Worm (Caenorhabditis elegans) whole organism, late embryonic: Measurements from ENCODE around the gene F53H4.4.

Experiments used
- C08G9.2 ChIP-seq: sonication (generic microtip); optimal IDR thresholded peaks from 2 replicates; lab custom pipeline; 2016; ENCODE audit warnings: mild to moderate bottlenecking, missing genetic modification characterization, moderate library complexity, missing compliant biosample characterization
- T23F11.4 ChIP-seq: fragments of 200-800 bp; sonication (Bioruptor generic); optimal IDR thresholded peaks from 2 replicates; lab custom pipeline; 2018; ENCODE audit warnings: mild to moderate bottlenecking, missing genetic modification characterization, missing compliant biosample characterization
- Y22D7AL.16 ChIP-seq: sonication (generic microtip); optimal IDR thresholded peaks from 2 replicates; lab custom pipeline; 2016; ENCODE audit warnings: missing genetic modification characterization, missing compliant biosample characterization
- ceh-2 ChIP-seq: sonication (generic microtip); optimal IDR thresholded peaks from 2 replicates; lab custom pipeline; 2016; ENCODE audit warnings: missing genotype, missing genetic modification characterization, missing compliant biosample characterization
- ceh-30 ChIP-seq: fragments of 150-350 bp; optimal IDR thresholded peaks from 2 replicates; lab custom pipeline; 2014; ENCODE audit warnings: missing biosample characterization, missing genetic modification characterization
- ceh-45 ChIP-seq: fragments of 200-800 bp; sonication (Bioruptor generic); IDR thresholded peaks from 2 replicates; pipeline ENCODE4 v1.3.6; 2022; ENCODE audit warnings: missing genetic modification reagents, missing genetic modification characterization, missing compliant biosample characterization
- che-1 ChIP-seq: sonication (generic microtip); optimal IDR thresholded peaks from 2 replicates; lab custom pipeline; 2016; ENCODE audit warnings: mild to moderate bottlenecking, missing genetic modification characterization, missing compliant biosample characterization
- elt-4 ChIP-seq: sonication (generic microtip); optimal IDR thresholded peaks from 2 replicates; lab custom pipeline; 2016; ENCODE audit warnings: missing genetic modification characterization, missing compliant biosample characterization
- hlh-13 ChIP-seq: fragments of 200-800 bp; sonication (Bioruptor generic); optimal IDR thresholded peaks from 2 replicates; lab custom pipeline; 2018; ENCODE audit warnings: mild to moderate bottlenecking, missing genetic modification characterization, missing compliant biosample characterization
- hlh-30 ChIP-seq: sonication (generic microtip); optimal IDR thresholded peaks from 2 replicates; lab custom pipeline; 2017; ENCODE audit warnings: antibody characterized with exemption, missing genetic modification characterization, missing compliant biosample characterization; ENCODE audit not compliant: insufficient read depth
- lim-6 ChIP-seq: sonication (generic microtip); optimal IDR thresholded peaks from 2 replicates; lab custom pipeline; 2016; ENCODE audit warnings: missing genetic modification characterization, missing compliant biosample characterization
- lin-11 ChIP-seq: fragments of 200-800 bp; sonication (Bioruptor generic); optimal IDR thresholded peaks from 2 replicates; lab custom pipeline; 2018; ENCODE audit warnings: mild to moderate bottlenecking, missing genetic modification characterization, missing compliant biosample characterization
- npax-4 ChIP-seq: sonication (generic microtip); optimal IDR thresholded peaks from 2 replicates; lab custom pipeline; 2016; ENCODE audit warnings: missing genetic modification characterization, missing compliant biosample characterization
- odd-2 ChIP-seq: sonication (generic microtip); optimal IDR thresholded peaks from 2 replicates; lab custom pipeline; 2017; ENCODE audit warnings: antibody characterized with exemption, mild to moderate bottlenecking, missing genetic modification characterization, missing compliant biosample characterization
- pag-3 ChIP-seq: sonication (generic microtip); optimal IDR thresholded peaks from 2 replicates; lab custom pipeline; 2016; ENCODE audit warnings: missing compliant biosample characterization, missing genetic modification characterization, borderline replicate concordance
- pha-2 ChIP-seq: sonication (generic microtip); optimal IDR thresholded peaks from 2 replicates; lab custom pipeline; 2017; ENCODE audit warnings: mild to moderate bottlenecking, missing genetic modification characterization, missing compliant biosample characterization
- pha-4 ChIP-seq: fragments of 150-350 bp; optimal IDR thresholded peaks from 2 replicates; lab custom pipeline; 2018; ENCODE audit warnings: missing biosample characterization, missing genetic modification reagents, missing genetic modification characterization
- rnt-1 ChIP-seq: sonication (generic microtip); optimal IDR thresholded peaks from 2 replicates; lab custom pipeline; 2016; ENCODE audit warnings: missing genetic modification characterization, missing compliant biosample characterization
- sdc-2 ChIP-seq: sonication (generic microtip); optimal IDR thresholded peaks from 2 replicates; lab custom pipeline; 2016; ENCODE audit warnings: missing genotype, missing genetic modification characterization, missing compliant biosample characterization
- sox-2 ChIP-seq: fragments of 200-800 bp; sonication (Bioruptor generic); IDR thresholded peaks from 2 replicates; pipeline ENCODE4 v1.3.6; 2022; ENCODE audit warnings: missing genetic modification reagents, missing genetic modification characterization, missing compliant biosample characterization
- syd-9 ChIP-seq: sonication (generic microtip); optimal IDR thresholded peaks from 2 replicates; lab custom pipeline; 2016; ENCODE audit warnings: mild to moderate bottlenecking, missing genetic modification characterization, moderate library complexity, missing compliant biosample characterization
- tbx-2 ChIP-seq: sonication (generic microtip); optimal IDR thresholded peaks from 2 replicates; lab custom pipeline; 2016; ENCODE audit warnings: missing genetic modification characterization, missing compliant biosample characterization
- unc-42 ChIP-seq: sonication (generic microtip); optimal IDR thresholded peaks from 2 replicates; lab custom pipeline; 2016; ENCODE audit warnings: missing genotype, missing genetic modification characterization, missing compliant biosample characterization
- zip-5 ChIP-seq: sonication (generic microtip); optimal IDR thresholded peaks from 2 replicates; lab custom pipeline; 2016; ENCODE audit warnings: missing genetic modification characterization, missing compliant biosample characterization
- ztf-16 ChIP-seq: sonication (generic microtip); optimal IDR thresholded peaks from 2 replicates; lab custom pipeline; 2017; ENCODE audit warnings: missing genetic modification characterization, missing compliant biosample characterization

F53H4.4 gene

ce11 chrX:15915774-15916173 lies 49.6 kb downstream of the F53H4.4 start:
- TF ChIP-seq hlh-30 (tag; lab: Kevin White, UChicago) = no peak
- no peak for TF ChIP-seq lin-11 (tag; lab: Kevin White, UChicago)
- TF ChIP-seq ceh-30 (tag; lab: Kevin White, UChicago) = no peak
- TF ChIP-seq unc-42 (tag; lab: Kevin White, UChicago) = no peak
- TF ChIP-seq ztf-16 (tag; lab: Kevin White, UChicago) = no peak
- no peak for TF ChIP-seq che-1 (tag; lab: Kevin White, UChicago)
- TF ChIP-seq pha-2 (tag; lab: Kevin White, UChicago) = no peak
- no peak for TF ChIP-seq syd-9 (tag; lab: Kevin White, UChicago)
- TF ChIP-seq ceh-2 (tag; lab: Kevin White, UChicago) = no peak
- TF ChIP-seq odd-2 (tag; lab: Kevin White, UChicago) = no peak
- no peak for TF ChIP-seq C08G9.2
- TF ChIP-seq hlh-13 (GFP tag; lab: Kevin White, UChicago) = no peak
- no peak for TF ChIP-seq zip-5 (tag; lab: Kevin White, UChicago)
- TF ChIP-seq tbx-2 (tag; lab: Kevin White, UChicago) = no peak
- no peak for TF ChIP-seq rnt-1 (tag; lab: Kevin White, UChicago)
- TF ChIP-seq T23F11.4 (GFP tag; lab: Kevin White, UChicago) = no peak
- no peak for TF ChIP-seq elt-4 (tag; lab: Kevin White, UChicago)
- TF ChIP-seq ceh-45 (GFP tag; lab: Robert Waterston, UW) = no peak
- TF ChIP-seq npax-4 = no peak
- TF ChIP-seq, all 69 proteins: peak for 0

- TF ChIP-seq Y22D7AL.16 (tag; lab: Kevin White, UChicago) (no peak), zip-5 (tag; lab: Kevin White, UChicago) (no peak), lim-6 (tag; lab: Kevin White, UChicago) (no peak), sdc-2 (tag; lab: Kevin White, UChicago) (no peak), pag-3 (no peak), elt-4 (tag; lab: Kevin White, UChicago) (no peak), pha-4 (tag; lab: Kevin White, UChicago) (no peak), lin-11 (tag; lab: Kevin White, UChicago) (no peak), sox-2 (GFP tag; lab: Robert Waterston, UW) (no peak), odd-2 (tag; lab: Kevin White, UChicago) (no peak)
- TF ChIP-seq, all 69 proteins: peak for 0
Measured at ce11 chrX:15917000-15917399, 50.8 kb downstream of the F53H4.4 start, which contains the start of the genes F31B9.4 and F31B9.2. Gene F31B9.4 (minus strand): TSS chrX:15917100. Gene F31B9.2 (plus strand): TSS chrX:15917367.
